Worm (Caenorhabditis elegans): ENCODE measurements around the gene pinn-1.

- TF ChIP-seq hlh-30 (tag; optimal IDR thresholded peaks at IDR 0.05; ENCODE audit: insufficient read depth) (no peak), spr-3 (GFP tag; optimal IDR thresholded peaks at IDR 0.05) (no peak), nhr-28 (tag; optimal IDR thresholded peaks at IDR 0.05) (no peak), mep-1 (tag; optimal IDR thresholded peaks at IDR 0.05) (no peak)
These were observed 22.2 kb downstream of the pinn-1 start, which contains the start of the genes Y110A2AL.9 and Y110A2AL.3 for ce11 chrII:2866541-2867124.

Measured in whole organism, L4 larva.